Worm (Caenorhabditis elegans): ENCODE measurements around the gene F27D9.12.
A peak's percentile ranks its signal among the peaks of the same experiment; 100 is the strongest.
"Not testable (repeated sequence)": the region's sequence is repeated elsewhere in the genome, so short reads cannot be mapped to it uniquely, and the experiment has no call there.

Gene F27D9.12

ce11 chrX:7667394-7668089, 10.8 kb upstream of the F27D9.12 start, which contains the start of gene F27D9.13:
F27D9.13 (minus strand) TSS chrX:7667444.
- TF ChIP-seq tbx-8 (GFP tag; optimal IDR thresholded peaks at IDR 0.05) = no peak
- no peak for TF ChIP-seq mep-1 (tag; optimal IDR thresholded peaks at IDR 0.05)
- TF ChIP-seq M03D4.4 (tag; optimal IDR thresholded peaks at IDR 0.05) = no peak

- TF ChIP-seq blmp-1 (tag; optimal IDR thresholded peaks at IDR 0.05) = peak; percentile 46
- no peak for TF ChIP-seq nhr-2 (tag; optimal IDR thresholded peaks at IDR 0.05)
- TF ChIP-seq ham-2 (GFP tag; optimal IDR thresholded peaks at IDR 0.05) = no peak
Observed at ce11 chrX:7665401-7665800, 8.6 kb upstream of the F27D9.12 start.

ce11 chrX:7664819-7665218, 8.0 kb upstream of the F27D9.12 start, which contains the start of gene dhs-29:
dhs-29 (minus strand) TSS chrX:7664919.
- not testable (repeated sequence) for TF ChIP-seq ceh-83 (GFP tag; optimal IDR thresholded peaks at IDR 0.05); cnd-1 (tag; optimal IDR thresholded peaks at IDR 0.05); lsy-2 (tag; optimal IDR thresholded peaks at IDR 0.05)

ce11 chrX:7664419-7664818, 7.6 kb upstream of the F27D9.12 start:
- no peak for TF ChIP-seq sem-2 (GFP tag; optimal IDR thresholded peaks at IDR 0.05)

- TF ChIP-seq sem-2 (GFP tag; optimal IDR thresholded peaks at IDR 0.05) (no peak), elt-1 (tag; optimal IDR thresholded peaks at IDR 0.05; ENCODE audit: borderline replicate concordance, insufficient read depth) (peak; percentile 35)
Observed at ce11 chrX:7662532-7662931, 5.8 kb upstream of the F27D9.12 start.

- TF ChIP-seq unc-62 (GFP tag; optimal IDR thresholded peaks at IDR 0.05) (peak; percentile 28), ceh-83 (GFP tag; optimal IDR thresholded peaks at IDR 0.05) (no peak), hlh-1 (tag; optimal IDR thresholded peaks at IDR 0.05) (peak; percentile 47), sem-2 (GFP tag; optimal IDR thresholded peaks at IDR 0.05) (no peak), bed-3 (GFP tag; optimal IDR thresholded peaks at IDR 0.05) (no peak), pha-4 (tag; optimal IDR thresholded peaks at IDR 0.05) (peak; percentile 39), mep-1 (tag; optimal IDR thresholded peaks at IDR 0.05) (peak; percentile 50)
Observed at ce11 chrX:7661628-7662027, 4.9 kb upstream of the F27D9.12 start.

ce11 chrX:7660919-7661557, 4.3 kb upstream of the F27D9.12 start, which contains the start of gene pcca-1:
pcca-1 (minus strand) TSS chrX:7660986.
- peak; percentile 87 for TF ChIP-seq hlh-1 (tag; optimal IDR thresholded peaks at IDR 0.05)
- TF ChIP-seq unc-120 (tag; optimal IDR thresholded peaks at IDR 0.05; ENCODE audit: poor library complexity, severe bottlenecking) = peak; percentile 84
- TF ChIP-seq mab-5 (tag; optimal IDR thresholded peaks at IDR 0.05) = no peak

- TF ChIP-seq sptf-1 (tag; optimal IDR thresholded peaks at IDR 0.05) = no peak
- no peak for TF ChIP-seq ceh-39 (tag; optimal IDR thresholded peaks at IDR 0.05)
- TF ChIP-seq M03D4.4 (tag; optimal IDR thresholded peaks at IDR 0.05) = no peak
- no peak for TF ChIP-seq ces-1 (GFP tag; optimal IDR thresholded peaks at IDR 0.05)
- no peak for TF ChIP-seq bed-3 (GFP tag; optimal IDR thresholded peaks at IDR 0.05)
- no peak for TF ChIP-seq ceh-83 (GFP tag; optimal IDR thresholded peaks at IDR 0.05)
Observed at ce11 chrX:7659591-7660433, 3.0 kb upstream of the F27D9.12 start.
